Fruit fly (Drosophila melanogaster): Measurements from ENCODE around the gene CG42570.

DNA sequence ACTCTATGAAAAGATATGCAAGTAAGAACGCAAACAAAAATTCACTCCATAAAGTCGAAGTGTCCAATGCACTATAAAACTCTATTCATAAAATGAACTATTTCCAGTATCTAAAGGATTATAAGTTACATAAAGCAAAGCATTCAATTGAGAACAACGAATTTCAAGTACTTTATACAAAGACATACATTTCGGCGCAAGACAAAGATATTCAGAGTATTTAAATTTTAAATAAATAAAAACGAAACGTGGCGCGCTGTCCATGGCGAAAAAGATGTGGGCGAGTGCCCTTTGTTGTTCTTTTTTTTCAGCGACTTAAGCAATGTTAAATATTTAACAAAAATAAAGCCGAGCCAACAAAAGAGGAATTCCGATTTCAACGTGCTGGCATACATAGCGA, 31.7 kb downstream of the CG42570 start:
- TF ChIP-seq CTCF (optimal IDR thresholded peaks at IDR 0.05), result no peak
- no peak for TF ChIP-seq CG8478 (optimal IDR thresholded peaks at IDR 0.05)
